Worm (Caenorhabditis elegans): ENCODE data around the gene C32D5.7.

DNA sequence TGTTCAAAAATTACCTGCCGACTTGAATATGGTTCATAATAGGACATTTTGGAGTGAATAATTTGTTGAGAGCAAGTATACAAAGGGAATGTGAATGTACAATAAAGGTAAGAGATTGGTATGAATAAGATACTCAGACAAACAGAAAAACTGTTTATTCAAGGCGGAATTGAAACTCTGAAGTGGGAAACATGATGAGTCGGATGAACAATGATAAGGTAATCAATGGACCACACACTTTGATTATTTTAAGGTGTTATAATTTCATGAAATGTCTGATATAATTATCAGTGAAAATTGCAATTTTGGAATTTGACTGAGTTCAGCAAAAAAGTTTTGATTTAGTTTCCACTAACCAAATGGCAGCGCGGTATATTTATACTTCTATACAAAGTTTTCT is 337 bp downstream of the C32D5.7 start:
- no peak for TF ChIP-seq W03F9.2 (tag; optimal IDR thresholded peaks at IDR 0.05)
- no peak for TF ChIP-seq him-1 (tag; optimal IDR thresholded peaks at IDR 0.05)
